Worm (Caenorhabditis elegans) whole organism, L3 larva: ENCODE measurements around the gene C29E4.10.

Experiments
- R02D3.7 ChIP-seq: fragments of 150-350 bp; optimal IDR thresholded peaks from 2 replicates; lab custom pipeline; 2014; ENCODE audit warnings: missing biosample characterization, missing genetic modification characterization
- ZK546.5 ChIP-seq: sonication (generic microtip); optimal IDR thresholded peaks from 2 replicates; lab custom pipeline; 2017; ENCODE audit warnings: missing biosample characterization, missing genetic modification characterization
- aly-2 ChIP-seq: fragments of 150-350 bp; optimal IDR thresholded peaks from 2 replicates; lab custom pipeline; 2014; ENCODE audit warnings: missing biosample characterization, missing genetic modification characterization
- ama-1 ChIP-seq: fragments of 150-350 bp; optimal IDR thresholded peaks from 2 replicates; lab custom pipeline; 2018
- ceh-28 ChIP-seq: fragments of 150-350 bp; optimal IDR thresholded peaks from 2 replicates; lab custom pipeline; 2014; ENCODE audit warnings: missing biosample characterization, missing genetic modification reagents, missing genetic modification characterization
- ceh-82 ChIP-seq: fragments of 150-350 bp; optimal IDR thresholded peaks from 2 replicates; lab custom pipeline; 2014; ENCODE audit warnings: missing biosample characterization, missing genetic modification characterization
- ceh-9 ChIP-seq: sonication (generic microtip); optimal IDR thresholded peaks from 2 replicates; lab custom pipeline; 2018; ENCODE audit warnings: missing biosample characterization, missing genetic modification characterization
- egl-27 ChIP-seq: sonication (generic microtip); optimal IDR thresholded peaks from 4 replicates; lab custom pipeline; 2017; ENCODE audit warnings: missing biosample characterization, missing genetic modification reagents, missing genetic modification characterization
- egl-5 ChIP-seq: fragments of 150-350 bp; optimal IDR thresholded peaks from 2 replicates; lab custom pipeline; 2017; ENCODE audit warnings: missing biosample characterization, missing genetic modification reagents, missing genetic modification characterization, inconsistent platforms
- elt-1 ChIP-seq: fragments of 150-350 bp; optimal IDR thresholded peaks from 2 replicates; lab custom pipeline; 2014; ENCODE audit warnings: missing biosample characterization, missing genetic modification characterization
- elt-2 ChIP-seq: sonication (generic microtip); optimal IDR thresholded peaks from 2 replicates; lab custom pipeline; 2016; ENCODE audit warnings: missing genetic modification reagents, mild to moderate bottlenecking, missing genetic modification characterization, missing compliant biosample characterization
- elt-3 ChIP-seq, 3 experiments: fragments of 150-350 bp in 1 of 3; sonication (generic microtip) in 2 of 3; optimal IDR thresholded peaks; 2 replicates in 2 of 3; 4 replicates in 1 of 3; lab custom pipeline; 2014 to 2017; ENCODE audit warnings: missing biosample characterization in 3 of 3, missing genetic modification characterization in 3 of 3
- eor-1 ChIP-seq, 2 experiments: fragments of 150-350 bp; optimal IDR thresholded peaks; 2 replicates each; lab custom pipeline; 2014 to 2018; ENCODE audit warnings: missing biosample characterization in 2 of 2, missing genetic modification characterization in 2 of 2
- fkh-2 ChIP-seq: fragments of 150-350 bp; optimal IDR thresholded peaks from 2 replicates; lab custom pipeline; 2014; ENCODE audit warnings: missing biosample characterization, missing genetic modification reagents, missing genetic modification characterization
- fos-1 ChIP-seq: fragments of 150-350 bp; optimal IDR thresholded peaks from 2 replicates; lab custom pipeline; 2014; ENCODE audit warnings: missing biosample characterization, missing genetic modification characterization
- hmg-11 ChIP-seq: sonication (generic microtip); optimal IDR thresholded peaks from 2 replicates; lab custom pipeline; 2016; ENCODE audit warnings: missing genetic modification characterization, missing compliant biosample characterization
- jun-1 ChIP-seq: fragments of 150-350 bp; optimal IDR thresholded peaks from 2 replicates; lab custom pipeline; 2014; ENCODE audit warnings: missing biosample characterization, missing genetic modification reagents, missing genetic modification characterization
- lin-15B ChIP-seq: fragments of 150-350 bp; optimal IDR thresholded peaks from 2 replicates; lab custom pipeline; 2014; ENCODE audit warnings: missing biosample characterization, missing genetic modification characterization
- lin-39 ChIP-seq: fragments of 150-350 bp; optimal IDR thresholded peaks from 2 replicates; lab custom pipeline; 2018; ENCODE audit warnings: missing biosample characterization, missing genetic modification reagents, missing genetic modification characterization
- lsy-12 ChIP-seq: sonication (generic microtip); optimal IDR thresholded peaks from 2 replicates; lab custom pipeline; 2016; ENCODE audit warnings: mild to moderate bottlenecking, missing genetic modification characterization, missing compliant biosample characterization
- mdl-1 ChIP-seq: fragments of 150-350 bp; optimal IDR thresholded peaks from 2 replicates; lab custom pipeline; 2014; ENCODE audit warnings: missing biosample characterization, missing genetic modification characterization
- mml-1 ChIP-seq: fragments of 150-350 bp; sonication (generic microtip); optimal IDR thresholded peaks from 3 replicates; lab custom pipeline; 2014; ENCODE audit warnings: missing biosample characterization, missing genetic modification characterization
- nfya-1 ChIP-seq: sonication (generic microtip); optimal IDR thresholded peaks from 2 replicates; lab custom pipeline; 2017; ENCODE audit warnings: missing genetic modification characterization, mild to moderate bottlenecking, missing compliant biosample characterization, antibody characterized with exemption, moderate library complexity; ENCODE audit not compliant: insufficient read depth
- nhr-11 ChIP-seq: fragments of 150-350 bp; optimal IDR thresholded peaks from 2 replicates; lab custom pipeline; 2014; ENCODE audit warnings: missing biosample characterization, missing genetic modification characterization
- nhr-23 ChIP-seq: fragments of 150-350 bp; optimal IDR thresholded peaks from 2 replicates; lab custom pipeline; 2014; ENCODE audit warnings: missing biosample characterization, missing genetic modification reagents, missing genetic modification characterization
- nhr-237 ChIP-seq: fragments of 150-350 bp; optimal IDR thresholded peaks from 2 replicates; lab custom pipeline; 2014; ENCODE audit warnings: missing biosample characterization, missing genetic modification characterization
- nhr-25 ChIP-seq: sonication (generic microtip); optimal IDR thresholded peaks from 2 replicates; lab custom pipeline; 2017; ENCODE audit warnings: missing biosample characterization, missing genetic modification characterization
- nhr-28 ChIP-seq: fragments of 150-350 bp; optimal IDR thresholded peaks from 2 replicates; lab custom pipeline; 2014; ENCODE audit warnings: missing biosample characterization, missing genetic modification characterization
- nhr-67 ChIP-seq: fragments of 150-350 bp; optimal IDR thresholded peaks from 2 replicates; lab custom pipeline; 2014; ENCODE audit warnings: missing biosample characterization, missing genetic modification characterization
- pha-4 ChIP-seq: fragments of 150-350 bp; optimal IDR thresholded peaks from 2 replicates; lab custom pipeline; 2014; ENCODE audit warnings: missing biosample characterization, missing genetic modification reagents, missing genetic modification characterization
- sea-2 ChIP-seq: fragments of 150-350 bp; sonication (generic microtip); optimal IDR thresholded peaks from 4 replicates; lab custom pipeline; 2014; ENCODE audit warnings: missing biosample characterization, missing genetic modification reagents, missing genetic modification characterization
- skn-1 ChIP-seq: fragments of 150-350 bp; optimal IDR thresholded peaks from 2 replicates; lab custom pipeline; 2014; ENCODE audit warnings: missing biosample characterization, missing genetic modification characterization
- tbx-2 ChIP-seq: sonication (generic microtip); optimal IDR thresholded peaks from 2 replicates; lab custom pipeline; 2016; ENCODE audit warnings: mild to moderate bottlenecking, missing genetic modification characterization, missing compliant biosample characterization
- unc-39 ChIP-seq: sonication (generic microtip); optimal IDR thresholded peaks from 4 replicates; lab custom pipeline; 2017; ENCODE audit warnings: missing biosample characterization, missing genetic modification characterization
- unc-62 ChIP-seq: fragments of 150-350 bp; sonication (generic microtip); optimal IDR thresholded peaks from 4 replicates; lab custom pipeline; 2014; ENCODE audit warnings: missing biosample characterization, missing genetic modification reagents, missing genetic modification characterization
- ztf-4 ChIP-seq: fragments of 150-350 bp; optimal IDR thresholded peaks from 2 replicates; lab custom pipeline; 2014; ENCODE audit warnings: missing biosample characterization, missing genetic modification characterization

C29E4.10 gene

DNA sequence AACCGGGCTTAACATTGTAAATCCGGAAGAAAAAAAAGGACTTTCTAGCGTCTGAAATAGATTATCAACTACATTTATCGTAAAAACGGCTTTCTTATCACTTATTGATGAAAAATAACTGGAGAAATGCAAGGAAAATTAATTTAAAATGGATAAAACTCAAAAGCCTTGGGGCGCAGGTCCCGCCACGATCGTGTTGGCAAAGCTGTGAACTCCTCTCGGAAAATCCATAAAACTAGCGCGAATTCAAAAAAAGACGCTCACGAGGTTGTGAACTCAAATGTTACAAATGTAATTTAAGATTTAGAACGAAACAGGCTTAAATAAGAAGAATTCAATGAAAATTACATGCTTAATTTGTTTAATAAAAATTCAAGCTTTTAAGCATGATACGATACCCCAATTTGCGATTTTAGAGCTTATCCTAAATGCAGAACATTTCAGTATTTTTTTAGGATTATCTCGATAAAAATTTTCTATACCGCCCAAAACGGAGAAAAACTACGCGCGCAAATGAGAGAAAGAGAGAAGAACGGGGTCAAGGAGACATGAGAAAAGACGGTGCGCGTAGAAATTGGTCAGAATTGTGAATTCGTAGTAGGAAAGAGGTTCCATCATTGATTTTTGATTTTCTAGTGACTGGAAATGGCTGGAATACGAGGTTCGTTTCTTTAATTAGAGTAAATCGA, 14.6 kb downstream of the C29E4.10 start, which contains the start of gene C29E4.15:
Gene C29E4.15 (plus strand): TSS at position 547 of the 689 bp plus-strand sequence.
- TF ChIP-seq mdl-1 (tag; lab: Kevin White, UChicago) (no peak), egl-27 (no peak), hmg-11 (tag; lab: Kevin White, UChicago) (peak; percentile 19), pha-4 (tag; lab: Kevin White, UChicago) (peak; percentile 32), egl-5 (tag; lab: Kevin White, UChicago) (peak; percentile 21), nfya-1 (tag; lab: Kevin White, UChicago) (peak; percentile 68), lsy-12 (tag; lab: Kevin White, UChicago) (no peak), lin-15B (tag; lab: Kevin White, UChicago) (peak; percentile 70), ceh-9 (no peak), eor-1 (tag; optimal IDR thresholded peaks at IDR 0.05; lab: Kevin White, UChicago) (no peak)

DNA sequence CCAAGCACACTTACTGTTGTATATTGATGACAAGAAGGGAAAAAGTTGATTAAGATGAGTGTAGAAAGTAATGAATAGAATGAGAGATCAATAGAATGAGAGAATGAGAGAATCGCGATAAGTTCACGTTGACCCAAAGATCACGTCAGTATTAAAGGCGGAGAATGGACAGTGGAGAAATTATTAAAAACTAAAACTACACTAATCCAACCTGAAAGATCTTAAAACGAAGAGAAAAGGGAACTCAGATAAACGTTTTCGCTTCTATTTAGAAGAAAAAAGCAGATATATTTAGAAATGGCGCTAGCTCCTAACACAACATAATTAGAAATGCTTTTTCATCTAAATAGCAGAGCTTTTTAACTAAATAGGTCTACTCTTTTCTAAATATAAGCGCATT, 15.6 kb downstream of the C29E4.10 start, which contains the start of gene let-754:
Gene let-754 (minus strand): TSS at position 101 of the 400 bp plus-strand sequence.
- TF ChIP-seq skn-1 (no peak), mdl-1 (tag; lab: Kevin White, UChicago) (no peak), elt-3 (tag; optimal IDR thresholded peaks at IDR 0.05; lab: Kevin White, UChicago) (no peak), lin-39 (no peak), lin-15B (tag; lab: Kevin White, UChicago) (no peak), nhr-25 (tag; lab: Kevin White, UChicago) (no peak), mml-1 (tag; lab: Kevin White, UChicago) (no peak), egl-27 (no peak), nhr-11 (tag; lab: Kevin White, UChicago) (no peak), tbx-2 (no peak), pha-4 (tag; lab: Kevin White, UChicago) (no peak), elt-1 (tag; lab: Kevin White, UChicago) (no peak), elt-2 (tag; lab: Kevin White, UChicago) (no peak), ceh-28 (tag; lab: Kevin White, UChicago) (no peak), fkh-2 (tag; lab: Kevin White, UChicago) (no peak), hmg-11 (tag; lab: Kevin White, UChicago) (no peak), ZK546.5 (no peak), lsy-12 (tag; lab: Kevin White, UChicago) (no peak), nhr-67 (tag; lab: Kevin White, UChicago) (no peak)

ce11 chrIII:7956965-7957364, 19.3 kb downstream of the C29E4.10 start, which contains the start of gene C29E4.9:
TSS of gene C29E4.9 (minus strand) at chrIII:7957065.
- TF ChIP-seq nhr-23 (tag; lab: Kevin White, UChicago) (no peak), nhr-237 (tag; lab: Kevin White, UChicago) (no peak), nhr-11 (tag; lab: Kevin White, UChicago) (no peak), ceh-82 (tag; lab: Kevin White, UChicago) (no peak), elt-3 (tag; optimal IDR thresholded peaks at IDR 0.05; lab: Kevin White, UChicago) (no peak), lin-39 (no peak), skn-1 (no peak), ceh-28 (tag; lab: Kevin White, UChicago) (no peak), sea-2 (GFP tag; lab: Kevin White, UChicago) (no peak), R02D3.7 (tag; lab: Kevin White, UChicago) (no peak), egl-5 (tag; lab: Kevin White, UChicago) (no peak), fos-1 (tag; lab: Kevin White, UChicago) (no peak)
- TF ChIP-seq, all 47 proteins: peak for 0

ce11 chrIII:7958085-7958484, 20.4 kb downstream of the C29E4.10 start, which contains the start of gene C29E4.11:
TSS of gene C29E4.11 (minus strand) at chrIII:7958114.
- no peak for TF ChIP-seq jun-1
- TF ChIP-seq pha-4 (tag; lab: Kevin White, UChicago): peak; percentile 66
- no peak for TF ChIP-seq unc-39 (tag; lab: Kevin White, UChicago)
- no peak for TF ChIP-seq lin-15B (tag; lab: Kevin White, UChicago)
- no peak for TF ChIP-seq ama-1 (lab: Kevin White, UChicago)
- no peak for TF ChIP-seq nhr-237 (tag; lab: Kevin White, UChicago)
- TF ChIP-seq fkh-2 (tag; lab: Kevin White, UChicago): no peak
- TF ChIP-seq ceh-9: no peak
- no peak for TF ChIP-seq skn-1
- no peak for TF ChIP-seq egl-27
- no peak for TF ChIP-seq lin-39
- no peak for TF ChIP-seq unc-62 (GFP tag; lab: Kevin White, UChicago)
- no peak for TF ChIP-seq nhr-11 (tag; lab: Kevin White, UChicago)
- no peak for TF ChIP-seq nhr-28
- TF ChIP-seq nhr-23 (tag; lab: Kevin White, UChicago): peak; percentile 30
- no peak for TF ChIP-seq ztf-4 (tag; lab: Kevin White, UChicago)
- no peak for TF ChIP-seq ceh-82 (tag; lab: Kevin White, UChicago)
- TF ChIP-seq nfya-1 (tag; lab: Kevin White, UChicago): peak; percentile 32
- no peak for TF ChIP-seq aly-2 (tag; lab: Kevin White, UChicago)
